Fruit fly (Drosophila melanogaster): Measurements from ENCODE around the gene BigH1.
A peak's percentile ranks its signal among the peaks of the same experiment; 100 is the strongest.

Gene BigH1

DNA sequence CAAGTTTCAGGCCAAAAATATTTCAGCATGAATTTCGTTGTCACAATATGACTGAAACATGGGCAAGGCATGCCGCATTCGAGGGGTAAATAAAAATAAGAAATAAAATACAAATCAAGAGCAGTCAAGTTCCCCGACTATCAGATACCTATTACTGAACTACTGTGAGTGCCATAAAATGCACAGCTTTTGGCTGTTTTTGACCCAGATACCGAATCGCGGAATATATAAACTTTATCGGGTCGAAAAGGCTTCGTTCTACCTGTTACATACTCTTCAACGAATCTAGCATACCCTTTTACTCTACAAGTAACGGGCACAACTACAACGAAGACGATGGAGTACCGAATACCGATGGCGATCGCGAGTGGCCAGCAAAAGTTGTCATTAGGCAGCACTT, 43.6 kb downstream of the BigH1 start (continued):
- TF ChIP-seq CG14050 (GFP tag; IDR thresholded peaks at IDR 0.05) (peak; percentile 26; the same call in 1 of the 3 replicates), cwo (GFP tag; optimal IDR thresholded peaks at IDR 0.05) (peak; percentile 31), CG34224 (GFP tag; IDR thresholded peaks at IDR 0.05; ENCODE audit: partially characterized antibody) (peak; percentile 73), CG10959 (GFP tag; IDR thresholded peaks at IDR 0.05) (no peak), CG16813 (GFP tag; IDR thresholded peaks at IDR 0.05; ENCODE audit: partially characterized antibody) (peak; percentile 68), Camta (GFP tag; optimal IDR thresholded peaks at IDR 0.05) (peak; percentile 31), B-H1 (GFP tag; IDR thresholded peaks at IDR 0.05) (peak; percentile 55; the same call in 2 of the 3 replicates), CG14014 (GFP tag; IDR thresholded peaks at IDR 0.05) (peak; percentile 84), fd96Cb (tag; optimal IDR thresholded peaks at IDR 0.05) (peak; percentile 40), CG17568 (GFP tag; optimal IDR thresholded peaks at IDR 0.05) (peak; percentile 15), dmrt11E (tag; optimal IDR thresholded peaks at IDR 0.05) (no peak), slp2 (GFP tag; optimal IDR thresholded peaks at IDR 0.05) (no peak), Pdp1 (GFP tag; optimal IDR thresholded peaks at IDR 0.05) (peak; percentile 45 to 59), CG1602 (GFP tag; optimal IDR thresholded peaks at IDR 0.05) (no peak), GATAe (GFP tag; conservative IDR thresholded peaks at IDR 0.05) (no peak), ac (GFP tag; optimal IDR thresholded peaks at IDR 0.05) (no peak), wdn (GFP tag; IDR thresholded peaks at IDR 0.05) (0 out of 2 replicates have a peak, but pooled peaks have one; percentile 44), HmgZ (tag; optimal IDR thresholded peaks at IDR 0.05) (peak; percentile 16), CG13424 (tag; optimal IDR thresholded peaks at IDR 0.05) (peak; percentile 28), CG15269 (tag; optimal IDR thresholded peaks at IDR 0.05) (peak; percentile 65), CG12744 (GFP tag; optimal IDR thresholded peaks at IDR 0.05) (no peak), ro (GFP tag; IDR thresholded peaks at IDR 0.05) (no peak), Mad (GFP tag; optimal IDR thresholded peaks at IDR 0.05) (peak; percentile 5), gcm2 (GFP tag; optimal IDR thresholded peaks at IDR 0.05) (no peak), chif (GFP tag; optimal IDR thresholded peaks at IDR 0.05) (peak; percentile 43 to 46), CG3407 (GFP tag; optimal IDR thresholded peaks at IDR 0.05) (no peak), fd102C (GFP tag; optimal IDR thresholded peaks at IDR 0.05) (no peak), Hr3 (GFP tag; optimal IDR thresholded peaks at IDR 0.05) (peak; percentile 35), CG4820 (GFP tag; optimal IDR thresholded peaks at IDR 0.05) (peak; percentile 16), croc (GFP tag; conservative IDR thresholded peaks at IDR 0.05) (no peak; the same call in 2 of the 3 replicates), dpn (GFP tag; optimal IDR thresholded peaks at IDR 0.05) (peak; percentile 45 to 75), Atf-2 (GFP tag; optimal IDR thresholded peaks at IDR 0.05) (peak; percentile 12), Xbp1 (GFP tag; optimal IDR thresholded peaks at IDR 0.05) (peak; percentile 53), NFAT (GFP tag; IDR thresholded peaks at IDR 0.05) (peak; percentile 77), CG18476 (GFP tag; optimal IDR thresholded peaks at IDR 0.05) (no peak), CG6272 (GFP tag; IDR thresholded peaks at IDR 0.05) (no peak), Xrp1 (GFP tag; IDR thresholded peaks at IDR 0.05) (peak; percentile 67), Sry-β (GFP tag; optimal IDR thresholded peaks at IDR 0.05) (no peak), phol (tag; optimal IDR thresholded peaks at IDR 0.05) (peak; percentile 48), prd (optimal IDR thresholded peaks at IDR 0.05) (no peak), prd (GFP tag; IDR thresholded peaks at IDR 0.05) (peak; percentile 82), wor (GFP tag; IDR thresholded peaks at IDR 0.05) (peak; percentile 49), CG8478 (optimal IDR thresholded peaks at IDR 0.05) (no peak), ewg (GFP tag; optimal IDR thresholded peaks at IDR 0.05) (no peak), CG12155 (GFP tag; optimal IDR thresholded peaks at IDR 0.05) (peak; percentile 29), CG18619 (GFP tag; optimal IDR thresholded peaks at IDR 0.05) (peak; percentile 17), CG18262 (tag; optimal IDR thresholded peaks at IDR 0.05) (no peak), Doc3 (GFP tag; IDR thresholded peaks at IDR 0.05; ENCODE audit: partially characterized antibody) (no peak), Ssrp (tag; optimal IDR thresholded peaks at IDR 0.05) (peak; percentile 33), Neu2 (GFP tag; optimal IDR thresholded peaks at IDR 0.05; ENCODE audit: borderline replicate concordance) (peak; percentile 12), trh (GFP tag; optimal IDR thresholded peaks at IDR 0.05) (no peak)

Data from whole organism, embryonic.